Fruit fly (Drosophila melanogaster): ENCODE results near the gene eIF4EHP.

Gene eIF4EHP

DNA sequence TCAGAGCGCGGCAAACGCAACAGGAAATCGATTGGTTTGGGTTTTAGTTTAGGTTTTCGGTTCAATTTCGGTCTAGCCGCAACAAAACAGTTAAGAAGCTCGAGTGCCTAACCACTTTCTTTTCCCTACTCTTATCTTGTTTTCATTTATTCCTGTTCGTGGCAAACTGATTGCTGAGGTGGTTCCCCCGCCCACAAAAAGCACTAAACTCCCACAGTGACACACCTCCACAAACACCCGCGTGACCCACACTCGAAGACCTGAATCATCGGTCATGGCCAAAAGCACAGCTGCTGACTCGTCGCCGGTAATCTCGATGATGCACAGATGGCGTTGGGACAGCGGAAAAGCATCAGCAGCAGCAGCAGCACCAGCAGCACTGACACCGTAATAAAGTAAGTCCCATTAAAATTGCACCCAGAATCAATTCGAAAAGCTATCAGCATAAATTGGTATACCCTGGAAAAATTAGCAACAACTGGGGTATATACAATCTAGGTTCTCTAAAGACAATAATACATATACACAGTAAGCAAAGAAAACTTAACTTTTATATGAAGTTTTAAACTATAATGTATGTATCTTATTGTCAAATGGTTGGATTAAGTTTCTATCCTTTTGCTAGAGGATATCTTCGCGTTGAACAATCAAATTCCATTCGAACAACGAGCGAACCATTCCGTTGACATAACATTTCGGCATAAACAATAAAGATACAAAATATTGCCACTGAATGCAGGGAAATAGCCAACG is 82.9 kb downstream of the eIF4EHP start (continued):
- TF ChIP-seq ro (GFP tag; IDR thresholded peaks at IDR 0.05) (no peak), fd102C (GFP tag; optimal IDR thresholded peaks at IDR 0.05) (no peak), lab (GFP tag; optimal IDR thresholded peaks at IDR 0.05) (no peak), bbx (GFP tag; IDR thresholded peaks at IDR 0.05; ENCODE audit: partially characterized antibody) (no peak), Dip3 (GFP tag; optimal IDR thresholded peaks at IDR 0.05) (no peak), CG17359 (tag; optimal IDR thresholded peaks at IDR 0.05) (peak; percentile 27), lbe (GFP tag; optimal IDR thresholded peaks at IDR 0.05) (no peak), trem (tag; optimal IDR thresholded peaks at IDR 0.05) (no peak), sqz (GFP tag; optimal IDR thresholded peaks at IDR 0.05) (no peak), CG14014 (GFP tag; IDR thresholded peaks at IDR 0.05) (peak; percentile 36; the same call in 1 of the 2 replicates), peb (GFP tag; IDR thresholded peaks at IDR 0.05) (no peak), ara (GFP tag; IDR thresholded peaks at IDR 0.05) (0 out of 2 replicates have a peak, but pooled peaks have one; percentile 27), Fer3 (tag; optimal IDR thresholded peaks at IDR 0.05) (no peak), Bteb2 (GFP tag; optimal IDR thresholded peaks at IDR 0.05) (no peak), HLH54F (GFP tag; optimal IDR thresholded peaks at IDR 0.05) (no peak), prd (optimal IDR thresholded peaks at IDR 0.05) (no peak), prd (GFP tag; IDR thresholded peaks at IDR 0.05) (peak; percentile 49; the same call in 2 of the 3 replicates), en (GFP tag; optimal IDR thresholded peaks at IDR 0.05) (no peak), CG10366 (GFP tag; IDR thresholded peaks at IDR 0.05) (peak; percentile 19; the same call in 1 of the 2 replicates), CG16813 (GFP tag; IDR thresholded peaks at IDR 0.05; ENCODE audit: partially characterized antibody) (no peak), CG2199 (GFP tag; IDR thresholded peaks at IDR 0.05) (no peak), CG8924 (tag; optimal IDR thresholded peaks at IDR 0.05) (peak; percentile 47), CG2120 (GFP tag; optimal IDR thresholded peaks at IDR 0.05) (peak; percentile 38), CG15514 (GFP tag; optimal IDR thresholded peaks at IDR 0.05) (no peak), CG12659 (GFP tag; optimal IDR thresholded peaks at IDR 0.05) (peak; percentile 13), ab (GFP tag; optimal IDR thresholded peaks at IDR 0.05) (no peak), CG4617 (GFP tag; optimal IDR thresholded peaks at IDR 0.05; ENCODE audit: borderline replicate concordance) (no peak), CG15601 (tag; optimal IDR thresholded peaks at IDR 0.05) (no peak), HLH4C (GFP tag; IDR thresholded peaks at IDR 0.05; ENCODE audit: partially characterized antibody) (no peak), bsh (GFP tag; optimal IDR thresholded peaks at IDR 0.05) (peak in 1 of 2 experiments; percentile 65), Ets97D (GFP tag; optimal IDR thresholded peaks at IDR 0.05) (no peak), CG17912 (GFP tag; optimal IDR thresholded peaks at IDR 0.05) (no peak), repo (GFP tag; optimal IDR thresholded peaks at IDR 0.05) (no peak), CG4360 (GFP tag; IDR thresholded peaks at IDR 0.05) (no peak), Optix (GFP tag; IDR thresholded peaks at IDR 0.05) (no peak), zen2 (GFP tag; IDR thresholded peaks at IDR 0.05; ENCODE audit: partially characterized antibody) (no peak), btn (GFP tag; optimal IDR thresholded peaks at IDR 0.05) (no peak), CG3281 (GFP tag; optimal IDR thresholded peaks at IDR 0.05) (no peak), hbn (GFP tag; IDR thresholded peaks at IDR 0.05; ENCODE audit: partially characterized antibody) (no peak), jing (GFP tag; optimal IDR thresholded peaks at IDR 0.05) (no peak), caup (GFP tag; optimal IDR thresholded peaks at IDR 0.05; ENCODE audit: severe bottlenecking) (no peak), E2f2 (GFP tag; IDR thresholded peaks at IDR 0.05) (0 out of 2 replicates have a peak, but pooled peaks have one; percentile 21), chm (GFP tag; IDR thresholded peaks at IDR 0.05) (no peak), MESR4 (GFP tag; optimal IDR thresholded peaks at IDR 0.05) (no peak), Ssrp (tag; optimal IDR thresholded peaks at IDR 0.05) (peak; percentile 29), CG34376 (GFP tag; optimal IDR thresholded peaks at IDR 0.05) (no peak), CG8478 (optimal IDR thresholded peaks at IDR 0.05) (no peak), pita (GFP tag; optimal IDR thresholded peaks at IDR 0.05) (no peak), Deaf1 (tag; optimal IDR thresholded peaks at IDR 0.05) (no peak)
